Worm (Caenorhabditis elegans) whole organism, young adult: ENCODE data around the gene T21E8.6.

Experiments used
- B0035.1 ChIP-seq: sonication (generic microtip); optimal IDR thresholded peaks from 2 replicates; lab custom pipeline; 2016; ENCODE audit warnings: missing genetic modification characterization, mild to moderate bottlenecking, missing compliant biosample characterization, missing genotype, missing genetic modification reagents
- K12H6.12 ChIP-seq: fragments of 200-800 bp; sonication (Bioruptor generic); optimal IDR thresholded peaks from 2 replicates; lab custom pipeline; 2018; ENCODE audit warnings: mild to moderate bottlenecking, missing genetic modification characterization, missing compliant biosample characterization
- ama-1 ChIP-seq, 3 experiments: fragments of 150-350 bp in 1 of 3; sonication (generic microtip) in 2 of 3; optimal IDR thresholded peaks; 2 replicates each; lab custom pipeline; 2014 to 2018; ENCODE audit warnings: missing biosample characterization in 2 of 3, missing genetic modification characterization in 2 of 3, missing genetic modification reagents in 2 of 3
- atf-7 ChIP-seq: sonication (generic microtip); optimal IDR thresholded peaks from 2 replicates; lab custom pipeline; 2017; ENCODE audit warnings: mild to moderate bottlenecking, missing genetic modification characterization, missing compliant biosample characterization
- dpl-1 ChIP-seq: fragments of 150-350 bp; optimal IDR thresholded peaks from 2 replicates; lab custom pipeline; 2014; ENCODE audit warnings: missing biosample characterization, missing genetic modification reagents, missing genetic modification characterization
- efl-1 ChIP-seq: fragments of 150-350 bp; optimal IDR thresholded peaks from 2 replicates; lab custom pipeline; 2014; ENCODE audit warnings: missing biosample characterization, missing genetic modification reagents, missing genetic modification characterization
- lin-40 ChIP-seq: sonication (generic microtip); optimal IDR thresholded peaks from 2 replicates; lab custom pipeline; 2016; ENCODE audit warnings: missing genetic modification characterization, mild to moderate bottlenecking, missing compliant biosample characterization, missing genotype, missing genetic modification reagents
- pha-4 ChIP-seq: fragments of 150-350 bp; sonication (generic microtip); optimal IDR thresholded peaks from 2 replicates; lab custom pipeline; 2014; ENCODE audit warnings: missing biosample characterization, missing genetic modification reagents, missing genetic modification characterization
- rpc-1 ChIP-seq, 2 experiments: fragments of 150-350 bp in 1 of 2; sonication (generic microtip) in 1 of 2; optimal IDR thresholded peaks; 2 replicates each; lab custom pipeline; 2014 to 2018; ENCODE audit warnings: missing biosample characterization in 1 of 2, missing genetic modification characterization in 1 of 2, missing genetic modification reagents in 1 of 2, missing genotype in 1 of 2
- snpc-1.1 ChIP-seq: sonication (generic microtip); optimal IDR thresholded peaks from 2 replicates; lab custom pipeline; 2017; ENCODE audit warnings: missing genetic modification characterization, mild to moderate bottlenecking, missing compliant biosample characterization, antibody characterized with exemption, moderate library complexity, missing genotype, missing genetic modification reagents; ENCODE audit not compliant: insufficient read depth
- snpc-3.4 ChIP-seq: sonication (generic microtip); optimal IDR thresholded peaks from 2 replicates; lab custom pipeline; 2017; ENCODE audit warnings: missing genetic modification characterization, mild to moderate bottlenecking, missing compliant biosample characterization, antibody characterized with exemption, moderate library complexity, missing genotype, missing genetic modification reagents
- unc-62 ChIP-seq: fragments of 150-350 bp; optimal IDR thresholded peaks from 2 replicates; lab custom pipeline; 2014; ENCODE audit warnings: missing biosample characterization, missing genetic modification reagents, missing genetic modification characterization
- ztf-28 ChIP-seq: fragments of 200-800 bp; sonication (Bioruptor generic); IDR thresholded peaks from 2 replicates; pipeline ENCODE4 v1.3.6; 2022; ENCODE audit warnings: missing genetic modification reagents, missing genetic modification characterization, missing compliant biosample characterization

DNA sequence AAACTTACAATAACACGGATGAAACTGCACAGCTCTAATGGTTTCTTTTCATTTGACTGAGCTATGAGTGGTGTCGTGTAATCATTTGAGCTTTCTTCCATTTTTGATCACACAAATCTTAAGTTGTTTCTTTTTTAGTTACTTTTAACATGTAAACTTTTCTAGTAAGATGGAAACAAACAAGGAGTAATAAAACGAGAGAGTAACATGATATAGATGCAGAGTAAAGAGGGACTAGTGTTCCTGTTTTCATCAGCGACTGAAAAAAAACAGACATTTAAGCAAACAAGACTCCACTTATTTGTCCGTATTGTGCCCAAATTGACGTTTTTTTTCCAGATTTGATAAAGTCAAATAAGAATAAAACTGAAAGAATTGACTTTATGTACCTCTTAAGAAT lies 11.9 kb upstream of the T21E8.6 start, which contains the start of gene pgp-7:
- TF ChIP-seq dpl-1: no peak
- TF ChIP-seq pha-4 (tag; lab: Kevin White, UChicago): no peak
- no peak for TF ChIP-seq unc-62 (GFP tag; lab: Kevin White, UChicago)
- no peak for TF ChIP-seq K12H6.12 (tag; lab: Kevin White, UChicago)
- no peak for TF ChIP-seq snpc-3.4 (tag; lab: Kevin White, UChicago)
- TF ChIP-seq snpc-1.1 (tag; lab: Kevin White, UChicago): no peak
- TF ChIP-seq ztf-28 (GFP tag; lab: Robert Waterston, UW): no peak
- no peak for TF ChIP-seq efl-1 (GFP tag; lab: Kevin White, UChicago)
- no peak for TF ChIP-seq rpc-1 (optimal IDR thresholded peaks at IDR 0.05; lab: Kevin White, UChicago)
- TF ChIP-seq rpc-1 (tag; optimal IDR thresholded peaks at IDR 0.05; lab: Kevin White, UChicago): no peak
- TF ChIP-seq atf-7 (tag; lab: Kevin White, UChicago): no peak
- TF ChIP-seq ama-1 (optimal IDR thresholded peaks at IDR 0.05; lab: Kevin White, UChicago): no peak
- TF ChIP-seq ama-1 (GFP tag; optimal IDR thresholded peaks at IDR 0.05; lab: Kevin White, UChicago): no peak
- no peak for TF ChIP-seq lin-40 (tag; lab: Kevin White, UChicago)
- TF ChIP-seq B0035.1 (tag; lab: Kevin White, UChicago): no peak
